Worm (Caenorhabditis elegans): ENCODE data around the gene F55G11.1.

DNA sequence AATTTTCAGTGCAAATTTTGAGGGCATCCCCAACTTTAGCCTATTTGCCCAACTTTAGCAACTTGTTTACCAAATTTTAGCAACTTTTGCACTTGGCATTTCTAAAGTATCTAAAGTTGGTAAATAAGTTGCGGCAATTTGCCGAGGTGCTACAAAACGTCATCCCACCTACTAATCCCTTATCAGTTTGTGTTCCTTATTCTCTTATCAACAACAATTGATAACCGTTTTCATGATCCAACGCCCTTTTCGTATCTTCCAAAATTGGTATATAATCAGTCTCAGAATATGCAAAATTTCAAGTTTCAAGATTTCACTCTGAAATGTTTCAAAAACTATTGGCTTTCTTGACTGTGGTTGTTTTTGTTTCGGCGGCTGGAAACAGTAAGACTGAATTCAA lies 26.9 kb upstream of the F55G11.1 start, which contains the start of gene F55G11.4:
- TF ChIP-seq ces-1 (GFP tag; optimal IDR thresholded peaks at IDR 0.05): no peak
- TF ChIP-seq ceh-82 (tag; optimal IDR thresholded peaks at IDR 0.05): no peak
- no peak for TF ChIP-seq nhr-11 (tag; optimal IDR thresholded peaks at IDR 0.05)
- TF ChIP-seq unc-86 (tag; optimal IDR thresholded peaks at IDR 0.05): no peak
- no peak for TF ChIP-seq ztf-11 (tag; optimal IDR thresholded peaks at IDR 0.05)
- no peak for TF ChIP-seq lin-13 (GFP tag; optimal IDR thresholded peaks at IDR 0.05)
- TF ChIP-seq vab-15 (tag; optimal IDR thresholded peaks at IDR 0.05): no peak
- no peak for TF ChIP-seq tbx-2 (tag; optimal IDR thresholded peaks at IDR 0.05)
- no peak for TF ChIP-seq lin-39 (tag; optimal IDR thresholded peaks at IDR 0.05)
- no peak for TF ChIP-seq snpc-4 (tag; optimal IDR thresholded peaks at IDR 0.05)
- no peak for TF ChIP-seq F16B12.6 (tag; optimal IDR thresholded peaks at IDR 0.05)
- TF ChIP-seq elt-3 (tag; optimal IDR thresholded peaks at IDR 0.05): no peak
- TF ChIP-seq egl-13 (tag; optimal IDR thresholded peaks at IDR 0.05): no peak

Measured in whole organism, L1 larva.